Worm (Caenorhabditis elegans) whole organism, L1 larva: ENCODE results near the gene K10C9.4.

ENCODE experiments used
- C16A3.4 ChIP-seq: fragments of 150-350 bp; optimal IDR thresholded peaks from 2 replicates; lab custom pipeline; 2014; ENCODE audit warnings: missing biosample characterization, missing genetic modification characterization
- Y116A8C.19 ChIP-seq: sonication (generic microtip); optimal IDR thresholded peaks from 2 replicates; lab custom pipeline; 2016; ENCODE audit warnings: missing compliant biosample characterization, missing genetic modification characterization, borderline replicate concordance
- aha-1 ChIP-seq: fragments of 150-350 bp; optimal IDR thresholded peaks from 2 replicates; lab custom pipeline; 2014; ENCODE audit warnings: missing biosample characterization, missing genetic modification characterization
- alr-1 ChIP-seq: fragments of 200-800 bp; sonication (Bioruptor generic); optimal IDR thresholded peaks from 2 replicates; lab custom pipeline; 2018; ENCODE audit warnings: borderline replicate concordance, mild to moderate bottlenecking, missing genetic modification characterization, missing compliant biosample characterization
- ama-1 ChIP-seq: fragments of 150-350 bp; optimal IDR thresholded peaks from 2 replicates; lab custom pipeline; 2014
- ceh-8 ChIP-seq: fragments of 200-800 bp; sonication (Bioruptor generic); optimal IDR thresholded peaks from 2 replicates; lab custom pipeline; 2018; ENCODE audit warnings: mild to moderate bottlenecking, missing genetic modification characterization, moderate library complexity, missing compliant biosample characterization
- ceh-82 ChIP-seq, 3 experiments: fragments of 150-350 bp in 1 of 3; sonication (generic microtip) in 2 of 3; optimal IDR thresholded peaks; 2 replicates each; lab custom pipeline; 2014 to 2017; ENCODE audit warnings: missing biosample characterization in 3 of 3, missing genetic modification characterization in 3 of 3
- ceh-88 ChIP-seq: fragments of 200-800 bp; sonication (Bioruptor generic); IDR thresholded peaks from 2 replicates; pipeline ENCODE4 v1.3.6; 2022; ENCODE audit warnings: missing genetic modification characterization, missing compliant biosample characterization
- ceh-90 ChIP-seq: sonication (generic microtip); optimal IDR thresholded peaks from 2 replicates; lab custom pipeline; 2016; ENCODE audit warnings: missing genetic modification characterization, missing compliant biosample characterization
- ces-1 ChIP-seq: fragments of 150-350 bp; optimal IDR thresholded peaks from 2 replicates; lab custom pipeline; 2014; ENCODE audit warnings: missing biosample characterization, missing genetic modification reagents, missing genetic modification characterization
- egl-13 ChIP-seq: sonication (generic microtip); optimal IDR thresholded peaks from 2 replicates; lab custom pipeline; 2016; ENCODE audit warnings: missing genotype, missing genetic modification reagents, missing genetic modification characterization, missing compliant biosample characterization
- egl-27 ChIP-seq, 2 experiments: fragments of 150-350 bp in 1 of 2; sonication (generic microtip); optimal IDR thresholded peaks; 3 replicates each; lab custom pipeline; 2017 to 2018; ENCODE audit warnings: missing biosample characterization in 2 of 2, missing genetic modification characterization in 2 of 2, missing genetic modification reagents in 2 of 2
- elt-2 ChIP-seq: sonication (generic microtip); optimal IDR thresholded peaks from 2 replicates; lab custom pipeline; 2016; ENCODE audit warnings: missing genetic modification characterization, mild to moderate bottlenecking, inconsistent platforms, missing compliant biosample characterization, missing genetic modification reagents
- ets-5 ChIP-seq: fragments of 200-800 bp; sonication (Bioruptor generic); IDR thresholded peaks from 2 replicates; pipeline ENCODE4 v1.3.6; 2022; ENCODE audit warnings: missing genetic modification characterization, missing compliant biosample characterization
- fkh-10 ChIP-seq: sonication (generic microtip); optimal IDR thresholded peaks from 2 replicates; lab custom pipeline; 2017; ENCODE audit warnings: missing biosample characterization, missing genetic modification reagents, missing genetic modification characterization
- fkh-4 ChIP-seq: sonication (generic microtip); optimal IDR thresholded peaks from 2 replicates; lab custom pipeline; 2016; ENCODE audit warnings: missing compliant biosample characterization, missing genetic modification characterization, borderline replicate concordance
- grh-1 ChIP-seq: fragments of 200-800 bp; sonication (Bioruptor generic); IDR thresholded peaks from 2 replicates; pipeline ENCODE4 v1.3.6; 2022; ENCODE audit warnings: missing genetic modification reagents, missing genetic modification characterization, missing compliant biosample characterization
- lin-35 ChIP-seq, 2 experiments: fragments of 150-350 bp; optimal IDR thresholded peaks; 2 replicates each; lab custom pipeline; 2014; ENCODE audit warnings: missing biosample characterization in 2 of 2, missing genetic modification characterization in 2 of 2, missing genetic modification reagents in 2 of 2
- lsy-2 ChIP-seq, 2 experiments: fragments of 150-350 bp; optimal IDR thresholded peaks; 2 replicates each; lab custom pipeline; 2014; ENCODE audit warnings: missing biosample characterization in 2 of 2, missing genetic modification characterization in 2 of 2
- mab-9 ChIP-seq: fragments of 200-800 bp; sonication (Bioruptor generic); IDR thresholded peaks from 2 replicates; pipeline ENCODE4 v1.3.6; 2022; ENCODE audit warnings: missing genetic modification reagents, missing genetic modification characterization, missing compliant biosample characterization
- mef-2 ChIP-seq: fragments of 150-350 bp; optimal IDR thresholded peaks from 2 replicates; lab custom pipeline; 2014; ENCODE audit warnings: missing biosample characterization, missing genetic modification characterization
- mep-1 ChIP-seq: fragments of 150-350 bp; optimal IDR thresholded peaks from 2 replicates; lab custom pipeline; 2014; ENCODE audit warnings: missing biosample characterization, missing genetic modification characterization
- nhr-11 ChIP-seq: fragments of 150-350 bp; optimal IDR thresholded peaks from 2 replicates; lab custom pipeline; 2014; ENCODE audit warnings: missing biosample characterization, missing genetic modification characterization
- nhr-20 ChIP-seq: sonication (generic microtip); optimal IDR thresholded peaks from 2 replicates; lab custom pipeline; 2016; ENCODE audit warnings: mild to moderate bottlenecking, missing genetic modification characterization, missing compliant biosample characterization
- nhr-71 ChIP-seq: sonication (generic microtip); optimal IDR thresholded peaks from 2 replicates; lab custom pipeline; 2016; ENCODE audit warnings: mild to moderate bottlenecking, missing genetic modification characterization, moderate library complexity, missing compliant biosample characterization
- nhr-76 ChIP-seq: sonication (generic microtip); optimal IDR thresholded peaks from 2 replicates; lab custom pipeline; 2017; ENCODE audit warnings: missing biosample characterization, missing genetic modification characterization
- nhr-77 ChIP-seq: fragments of 150-350 bp; optimal IDR thresholded peaks from 2 replicates; lab custom pipeline; 2014; ENCODE audit warnings: missing biosample characterization, missing genetic modification characterization
- nhr-85 ChIP-seq: sonication (generic microtip); peaks from one replicate; lab custom pipeline; 2016; ENCODE audit warnings: missing genetic modification characterization, inconsistent platforms, missing compliant biosample characterization
- pag-3 ChIP-seq: sonication (generic microtip); optimal IDR thresholded peaks from 2 replicates; lab custom pipeline; 2017; ENCODE audit warnings: missing genetic modification characterization, mild to moderate bottlenecking, missing compliant biosample characterization, antibody characterized with exemption, borderline replicate concordance; ENCODE audit not compliant: insufficient read depth
- pax-3 ChIP-seq: fragments of 200-800 bp; sonication (Bioruptor generic); optimal IDR thresholded peaks from 2 replicates; lab custom pipeline; 2018; ENCODE audit warnings: mild to moderate bottlenecking, missing genetic modification characterization, moderate library complexity, missing compliant biosample characterization
- snpc-4 ChIP-seq: fragments of 150-350 bp; optimal IDR thresholded peaks from 2 replicates; lab custom pipeline; 2014; ENCODE audit warnings: missing biosample characterization, missing genetic modification characterization
- tlp-1 ChIP-seq: fragments of 150-350 bp; optimal IDR thresholded peaks from 2 replicates; lab custom pipeline; 2014; ENCODE audit warnings: missing biosample characterization, missing genetic modification characterization
- unc-130 ChIP-seq: fragments of 150-350 bp; optimal IDR thresholded peaks from 2 replicates; lab custom pipeline; 2017; ENCODE audit warnings: missing biosample characterization, missing genetic modification characterization, inconsistent platforms
- unc-30 ChIP-seq: sonication (generic microtip); optimal IDR thresholded peaks from 2 replicates; lab custom pipeline; 2017; ENCODE audit warnings: missing biosample characterization, missing genetic modification characterization
- unc-62 ChIP-seq: fragments of 150-350 bp; optimal IDR thresholded peaks from 2 replicates; lab custom pipeline; 2014; ENCODE audit warnings: missing biosample characterization, missing genetic modification reagents, missing genetic modification characterization
- unc-86 ChIP-seq: sonication (generic microtip); optimal IDR thresholded peaks from 2 replicates; lab custom pipeline; 2016; ENCODE audit warnings: missing genetic modification characterization, missing compliant biosample characterization
- vab-15 ChIP-seq: sonication (generic microtip); optimal IDR thresholded peaks from 2 replicates; lab custom pipeline; 2017; ENCODE audit warnings: missing genotype, mild to moderate bottlenecking, missing genetic modification characterization, missing compliant biosample characterization
- xbp-1 ChIP-seq: sonication (generic microtip); optimal IDR thresholded peaks from 2 replicates; lab custom pipeline; 2016; ENCODE audit warnings: missing genetic modification characterization, missing compliant biosample characterization
- zip-4 ChIP-seq: fragments of 200-800 bp; sonication (Bioruptor generic); optimal IDR thresholded peaks from 2 replicates; lab custom pipeline; 2018; ENCODE audit warnings: mild to moderate bottlenecking, missing genetic modification characterization, moderate library complexity, missing compliant biosample characterization

Gene K10C9.4

ce11 chrV:1023367-1023766 lies 29.4 kb downstream of the K10C9.4 start, which contains the start of gene pei-2:
TSS of gene pei-2 (minus strand) at chrV:1023467.
- no peak for TF ChIP-seq nhr-85 (tag; lab: Kevin White, UChicago)
- TF ChIP-seq alr-1 (tag; lab: Kevin White, UChicago): no peak
- TF ChIP-seq unc-130: no peak
- TF ChIP-seq pag-3: no peak
- no peak for TF ChIP-seq fkh-10 (GFP tag; lab: Kevin White, UChicago)
- TF ChIP-seq grh-1 (GFP tag; lab: Robert Waterston, UW): no peak
- TF ChIP-seq, all 84 proteins: peak for 0

ce11 chrV:1021456-1021855 lies 31.4 kb downstream of the K10C9.4 start:
- TF ChIP-seq ceh-8 (GFP tag; lab: Kevin White, UChicago) (peak; percentile 42), snpc-4 (tag; lab: Kevin White, UChicago) (no peak)

DNA sequence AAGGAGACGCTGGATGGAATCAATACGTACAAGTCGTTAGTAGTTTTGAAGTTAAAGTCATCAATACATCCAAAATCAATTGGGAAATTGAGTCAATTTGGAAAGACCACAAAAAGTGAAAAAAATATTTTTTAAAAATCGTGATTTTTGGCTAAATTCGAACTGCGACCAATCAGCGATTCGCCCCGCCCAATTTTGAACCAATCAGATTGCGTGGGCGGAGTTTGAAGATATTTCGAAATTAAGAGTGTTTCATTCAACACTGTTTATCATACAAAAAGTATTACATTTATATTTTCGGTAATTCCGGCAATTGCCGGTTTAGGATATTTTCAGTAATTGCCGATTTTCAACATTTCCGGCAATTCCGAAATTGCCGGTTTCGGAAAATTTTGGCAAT lies 35.6 kb downstream of the K10C9.4 start:
- TF ChIP-seq tlp-1 (tag; lab: Kevin White, UChicago) (no peak), egl-13 (tag; lab: Kevin White, UChicago) (no peak), ceh-82 (tag; optimal IDR thresholded peaks at IDR 0.05; lab: Kevin White, UChicago) (no peak), nhr-20 (tag; lab: Kevin White, UChicago) (no peak), unc-30 (tag; lab: Kevin White, UChicago) (no peak), ama-1 (lab: Kevin White, UChicago) (no peak), mep-1 (tag; lab: Kevin White, UChicago) (no peak)

ce11 chrV:1015194-1015593 lies 37.6 kb downstream of the K10C9.4 start:
- TF ChIP-seq ceh-8 (GFP tag; lab: Kevin White, UChicago) (no peak), nhr-76 (tag; lab: Kevin White, UChicago) (no peak), ets-5 (GFP tag; lab: Robert Waterston, UW) (no peak), fkh-10 (GFP tag; lab: Kevin White, UChicago) (no peak), C16A3.4 (no peak), ceh-88 (GFP tag; lab: Robert Waterston, UW) (no peak), lsy-2 (tag; optimal IDR thresholded peaks at IDR 0.05; lab: Kevin White, UChicago) (no peak), egl-27 (tag; optimal IDR thresholded peaks at IDR 0.05; lab: Kevin White, UChicago) (no peak), zip-4 (GFP tag; lab: Kevin White, UChicago) (no peak), mef-2 (no peak), vab-15 (tag; lab: Kevin White, UChicago) (no peak), ces-1 (GFP tag; lab: Kevin White, UChicago) (no peak), mep-1 (tag; lab: Kevin White, UChicago) (no peak), aha-1 (tag; lab: Kevin White, UChicago) (no peak), ceh-90 (no peak), nhr-77 (tag; lab: Kevin White, UChicago) (no peak), elt-2 (tag; lab: Kevin White, UChicago) (no peak), pax-3 (no peak), ama-1 (lab: Kevin White, UChicago) (no peak), unc-86 (tag; lab: Kevin White, UChicago) (no peak)
- TF ChIP-seq, all 84 proteins: peak for 0

DNA sequence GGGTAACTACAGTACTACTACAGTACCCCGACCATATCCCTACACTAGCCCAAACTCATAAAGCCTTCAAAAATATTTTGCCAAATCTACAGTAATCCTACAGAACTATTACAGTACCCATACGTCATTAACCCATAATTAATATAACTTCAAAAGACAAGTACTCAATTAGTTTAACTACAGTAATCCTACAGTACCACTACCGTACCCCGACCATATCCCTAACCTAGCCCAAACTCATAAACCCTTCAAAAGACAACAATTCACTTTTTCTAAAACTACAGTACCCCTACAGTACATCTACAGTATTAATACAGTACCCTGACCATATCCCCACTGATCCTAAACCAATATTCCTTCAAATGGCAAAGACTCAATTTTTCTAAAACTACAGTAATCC lies 39.2 kb downstream of the K10C9.4 start:
- TF ChIP-seq mep-1 (tag; lab: Kevin White, UChicago) (no peak), mab-9 (GFP tag; lab: Robert Waterston, UW) (no peak), lin-35 (GFP tag; optimal IDR thresholded peaks at IDR 0.05; lab: Kevin White, UChicago) (no peak), Y116A8C.19 (no peak), nhr-71 (tag; lab: Kevin White, UChicago) (no peak), fkh-4 (tag; lab: Kevin White, UChicago) (no peak), unc-62 (GFP tag; lab: Kevin White, UChicago) (no peak), xbp-1 (tag; lab: Kevin White, UChicago) (no peak), vab-15 (tag; lab: Kevin White, UChicago) (no peak), nhr-11 (tag; lab: Kevin White, UChicago) (no peak)
